Worm (Caenorhabditis elegans): ENCODE data around the gene W10G11.2.
"Not testable (repeated sequence)": the region's sequence is repeated elsewhere in the genome, so short reads cannot be mapped to it uniquely, and the experiment has no call there.

ce11 chrII:3523547-3523946, 37.9 kb downstream of the W10G11.2 start:
- not testable (repeated sequence) for TF ChIP-seq med-1 (GFP tag; optimal IDR thresholded peaks at IDR 0.05; ENCODE audit: insufficient read depth); tab-1 (GFP tag; IDR thresholded peaks at IDR 0.05); ref-1 (GFP tag; conservative IDR thresholded peaks at IDR 0.05); ztf-23 (GFP tag; IDR thresholded peaks at IDR 0.05); klf-2 (GFP tag; conservative IDR thresholded peaks at IDR 0.05); ztf-29 (GFP tag; IDR thresholded peaks at IDR 0.05); cog-1 (tag; optimal IDR thresholded peaks at IDR 0.05)
- peak; percentile 74 for TF ChIP-seq flt-1 (GFP tag; IDR thresholded peaks at IDR 0.05)
